Worm (Caenorhabditis elegans) whole organism, L4 larva: ENCODE measurements around the gene cest-9.2.

ENCODE experiments used
- D1046.2 ChIP-seq: fragments of 200-800 bp; sonication (Bioruptor generic); IDR thresholded peaks from 2 replicates; pipeline ENCODE4 v1.3.6; 2022; ENCODE audit warnings: missing genetic modification characterization, missing compliant biosample characterization
- F10B5.3 ChIP-seq: sonication (generic microtip); optimal IDR thresholded peaks from 2 replicates; lab custom pipeline; 2016; ENCODE audit warnings: mild to moderate bottlenecking, missing genetic modification characterization, missing compliant biosample characterization
- T20F7.1 ChIP-seq: fragments of 200-800 bp; sonication (Bioruptor generic); optimal IDR thresholded peaks from 2 replicates; lab custom pipeline; 2018; ENCODE audit warnings: mild to moderate bottlenecking, missing genetic modification characterization, missing compliant biosample characterization
- Y105C5A.15 ChIP-seq: fragments of 200-800 bp; sonication (Bioruptor generic); IDR thresholded peaks from 2 replicates; pipeline ENCODE4 v1.3.6; 2022; ENCODE audit warnings: missing genetic modification characterization, missing compliant biosample characterization
- Y48G9A.11 ChIP-seq: fragments of 200-800 bp; sonication (Bioruptor generic); IDR thresholded peaks from 2 replicates; pipeline ENCODE4 v1.3.6; 2022; ENCODE audit warnings: missing genetic modification reagents, missing genetic modification characterization, missing compliant biosample characterization
- Y5F2A.4 ChIP-seq: fragments of 200-800 bp; sonication (Bioruptor generic); optimal IDR thresholded peaks from 2 replicates; lab custom pipeline; 2018; ENCODE audit warnings: mild to moderate bottlenecking, missing genetic modification characterization, missing compliant biosample characterization
- ZK337.2 ChIP-seq: fragments of 200-800 bp; sonication (Bioruptor generic); IDR thresholded peaks from 2 replicates; pipeline ENCODE4 v1.3.6; 2022; ENCODE audit warnings: missing genetic modification reagents, missing genetic modification characterization, missing compliant biosample characterization
- ZK546.5 ChIP-seq, 2 experiments: sonication (generic microtip); optimal IDR thresholded peaks; 2 replicates each; lab custom pipeline; 2017; ENCODE audit warnings: missing biosample characterization in 2 of 2, missing genetic modification characterization in 2 of 2
- aha-1 ChIP-seq: fragments of 150-350 bp; peaks from one replicate; lab custom pipeline; 2014; ENCODE audit warnings: missing biosample characterization, missing genetic modification characterization
- aly-2 ChIP-seq: sonication (generic microtip); optimal IDR thresholded peaks from 2 replicates; lab custom pipeline; 2018; ENCODE audit warnings: missing biosample characterization, missing genetic modification characterization
- ama-1 ChIP-seq: fragments of 150-350 bp; optimal IDR thresholded peaks from 2 replicates; lab custom pipeline; 2014; ENCODE audit warnings: inconsistent platforms, mixed read lengths
- ceh-20 ChIP-seq: fragments of 200-800 bp; sonication (Bioruptor generic); IDR thresholded peaks from 2 replicates; pipeline ENCODE4 v1.3.6; 2022; ENCODE audit warnings: missing genetic modification reagents, missing genetic modification characterization, missing compliant biosample characterization
- ceh-32 ChIP-seq: sonication (generic microtip); optimal IDR thresholded peaks from 2 replicates; lab custom pipeline; 2016; ENCODE audit warnings: mild to moderate bottlenecking, missing genetic modification characterization, missing compliant biosample characterization; ENCODE audit not compliant: poor library complexity
- ces-1 ChIP-seq: fragments of 150-350 bp; sonication (generic microtip); optimal IDR thresholded peaks from 4 replicates; lab custom pipeline; 2014; ENCODE audit warnings: missing biosample characterization, missing genetic modification reagents, missing genetic modification characterization
- ctbp-1 ChIP-seq: fragments of 200-800 bp; sonication (Bioruptor generic); IDR thresholded peaks from 2 replicates; pipeline ENCODE4 v1.3.6; 2022; ENCODE audit warnings: missing genetic modification reagents, missing genetic modification characterization, missing compliant biosample characterization
- daf-16 ChIP-seq, 3 experiments: sonication (generic microtip); optimal IDR thresholded peaks; 2 replicates each; lab custom pipeline; 2016 to 2017; ENCODE audit warnings: missing genetic modification characterization in 3 of 3, missing genetic modification reagents in 3 of 3, mild to moderate bottlenecking in 2 of 3, missing compliant biosample characterization in 2 of 3, missing biosample characterization in 1 of 3, moderate library complexity in 1 of 3
- daf-19 ChIP-seq: fragments of 200-800 bp; sonication (Bioruptor generic); conservative IDR thresholded peaks from 2 replicates; pipeline ENCODE4 v1.3.6; 2022; ENCODE audit warnings: missing genetic modification characterization, missing compliant biosample characterization
- daf-8 ChIP-seq: fragments of 200-800 bp; sonication (Bioruptor generic); IDR thresholded peaks from 2 replicates; pipeline ENCODE4 v1.3.6; 2022; ENCODE audit warnings: missing genetic modification characterization, missing compliant biosample characterization
- dmd-6 ChIP-seq: fragments of 200-800 bp; sonication (Bioruptor generic); IDR thresholded peaks from 2 replicates; pipeline ENCODE4 v1.3.6; 2022; ENCODE audit warnings: missing genetic modification reagents, missing genetic modification characterization, missing compliant biosample characterization
- dmd-9 ChIP-seq: fragments of 200-800 bp; sonication (Bioruptor generic); IDR thresholded peaks from 2 replicates; pipeline ENCODE4 v1.3.6; 2022; ENCODE audit warnings: missing genetic modification reagents, missing genetic modification characterization, missing compliant biosample characterization
- dpl-1 ChIP-seq: fragments of 150-350 bp; optimal IDR thresholded peaks from 2 replicates; lab custom pipeline; 2014; ENCODE audit warnings: missing biosample characterization, missing genetic modification reagents, missing genetic modification characterization
- duxl-1 ChIP-seq: sonication (generic microtip); optimal IDR thresholded peaks from 2 replicates; lab custom pipeline; 2016; ENCODE audit warnings: mild to moderate bottlenecking, missing genetic modification characterization, moderate library complexity, missing compliant biosample characterization; ENCODE audit not compliant: poor library complexity
- fkh-10 ChIP-seq: fragments of 150-350 bp; optimal IDR thresholded peaks from 2 replicates; lab custom pipeline; 2014; ENCODE audit warnings: missing biosample characterization, missing genetic modification reagents, missing genetic modification characterization
- gei-8 ChIP-seq: fragments of 200-800 bp; sonication (Bioruptor generic); optimal IDR thresholded peaks from 2 replicates; lab custom pipeline; 2018; ENCODE audit warnings: mild to moderate bottlenecking, missing genetic modification characterization, missing compliant biosample characterization
- hlh-11 ChIP-seq: fragments of 200-800 bp; sonication (Bioruptor generic); optimal IDR thresholded peaks from 2 replicates; lab custom pipeline; 2018; ENCODE audit warnings: mild to moderate bottlenecking, missing genetic modification characterization, missing compliant biosample characterization
- hlh-30 ChIP-seq: sonication (generic microtip); optimal IDR thresholded peaks from 2 replicates; lab custom pipeline; 2017; ENCODE audit warnings: antibody characterized with exemption, mild to moderate bottlenecking, missing genetic modification characterization, missing compliant biosample characterization; ENCODE audit not compliant: insufficient read depth
- jun-1 ChIP-seq: fragments of 150-350 bp; optimal IDR thresholded peaks from 2 replicates; lab custom pipeline; 2014; ENCODE audit warnings: missing biosample characterization, missing genetic modification reagents, missing genetic modification characterization
- lim-7 ChIP-seq: fragments of 200-800 bp; sonication (Bioruptor generic); IDR thresholded peaks from 2 replicates; pipeline ENCODE4 v1.3.6; 2022; ENCODE audit warnings: missing genetic modification characterization, missing compliant biosample characterization
- lin-15B ChIP-seq: fragments of 150-350 bp; sonication (generic microtip); optimal IDR thresholded peaks from 3 replicates; lab custom pipeline; 2014; ENCODE audit warnings: missing biosample characterization, missing genetic modification characterization
- lin-39 ChIP-seq: fragments of 150-350 bp; optimal IDR thresholded peaks from 2 replicates; lab custom pipeline; 2014; ENCODE audit warnings: missing biosample characterization, missing genetic modification reagents, missing genetic modification characterization
- mxl-3 ChIP-seq: fragments of 200-800 bp; sonication (Bioruptor generic); optimal IDR thresholded peaks from 2 replicates; lab custom pipeline; 2018; ENCODE audit warnings: mild to moderate bottlenecking, missing genetic modification characterization, missing compliant biosample characterization
- nhr-10 ChIP-seq: fragments of 150-350 bp; optimal IDR thresholded peaks from 2 replicates; lab custom pipeline; 2014; ENCODE audit warnings: missing biosample characterization, missing genetic modification characterization
- nhr-102 ChIP-seq: sonication (generic microtip); optimal IDR thresholded peaks from 2 replicates; lab custom pipeline; 2016; ENCODE audit warnings: mild to moderate bottlenecking, missing genetic modification characterization, moderate library complexity, missing compliant biosample characterization
- nhr-237 ChIP-seq: sonication (generic microtip); optimal IDR thresholded peaks from 2 replicates; lab custom pipeline; 2017; ENCODE audit warnings: missing biosample characterization, missing genetic modification characterization
- nhr-25 ChIP-seq: sonication (generic microtip); optimal IDR thresholded peaks from 2 replicates; lab custom pipeline; 2017; ENCODE audit warnings: missing genetic modification characterization, mild to moderate bottlenecking, missing compliant biosample characterization, antibody characterized with exemption, moderate library complexity, borderline replicate concordance; ENCODE audit not compliant: insufficient read depth
- nhr-41 ChIP-seq: fragments of 200-800 bp; sonication (Bioruptor generic); IDR thresholded peaks from 2 replicates; pipeline ENCODE4 v1.3.6; 2022; ENCODE audit warnings: missing genetic modification reagents, missing genetic modification characterization, missing compliant biosample characterization
- nhr-48 ChIP-seq: sonication (generic microtip); optimal IDR thresholded peaks from 2 replicates; lab custom pipeline; 2016; ENCODE audit warnings: mild to moderate bottlenecking, missing genetic modification characterization, missing compliant biosample characterization
- pqm-1 ChIP-seq: sonication (generic microtip); optimal IDR thresholded peaks from 2 replicates; lab custom pipeline; 2017; ENCODE audit warnings: missing biosample characterization, missing genetic modification characterization
- rbr-2 ChIP-seq: sonication (generic microtip); optimal IDR thresholded peaks from 2 replicates; lab custom pipeline; 2016; ENCODE audit warnings: missing genotype, missing genetic modification characterization, missing compliant biosample characterization
- snpc-1.2 ChIP-seq: fragments of 200-800 bp; sonication (Bioruptor generic); IDR thresholded peaks from 2 replicates; pipeline ENCODE4 v1.3.6; 2022; ENCODE audit warnings: missing genetic modification reagents, missing genetic modification characterization, missing compliant biosample characterization
- snpc-4 ChIP-seq: fragments of 150-350 bp; optimal IDR thresholded peaks from 2 replicates; lab custom pipeline; 2014; ENCODE audit warnings: missing biosample characterization, missing genetic modification characterization
- tra-1 ChIP-seq: fragments of 200-800 bp; sonication (Bioruptor generic); IDR thresholded peaks from 2 replicates; pipeline ENCODE4 v1.3.6; 2022; ENCODE audit warnings: missing genetic modification reagents, missing genetic modification characterization, missing compliant biosample characterization
- unc-39 ChIP-seq: sonication (generic microtip); optimal IDR thresholded peaks from 2 replicates; lab custom pipeline; 2017; ENCODE audit warnings: missing biosample characterization, missing genetic modification characterization
- unc-62 ChIP-seq, 3 experiments: fragments of 150-350 bp in 1 of 3; sonication (generic microtip); optimal IDR thresholded peaks in 2 of 3; peaks in 1 of 3; 1 replicate in 1 of 3; 2 replicates in 2 of 3; lab custom pipeline; 2014 to 2017; ENCODE audit warnings: missing biosample characterization in 3 of 3, missing genetic modification characterization in 3 of 3, missing genetic modification reagents in 3 of 3, missing genotype in 1 of 3
- zag-1 ChIP-seq: fragments of 150-350 bp; optimal IDR thresholded peaks from 2 replicates; lab custom pipeline; 2014; ENCODE audit warnings: missing biosample characterization, missing genetic modification characterization
- zfp-3 ChIP-seq: fragments of 200-800 bp; sonication (Bioruptor generic); conservative IDR thresholded peaks from 2 replicates; pipeline ENCODE4 v1.3.6; 2022; ENCODE audit warnings: missing genetic modification reagents, missing genetic modification characterization, missing compliant biosample characterization
- zip-11 ChIP-seq: fragments of 200-800 bp; sonication (Bioruptor generic); IDR thresholded peaks from 2 replicates; pipeline ENCODE4 v1.3.6; 2022; ENCODE audit warnings: missing genetic modification characterization, missing compliant biosample characterization

cest-9.2 gene

ce11 chrX:12181606-12182005 is 40.3 kb upstream of the cest-9.2 start (continued):
- 0 out of 2 replicates have a peak, but pooled peaks have one; percentile 30 for TF ChIP-seq dmd-6 (GFP tag; lab: Robert Waterston, UW)
- no peak for TF ChIP-seq nhr-237
- no peak for TF ChIP-seq nhr-41
- peak; percentile 12 for TF ChIP-seq nhr-25

ce11 chrX:12182684-12183477 is 39.0 kb upstream of the cest-9.2 start:
- TF ChIP-seq lim-7 (GFP tag; lab: Robert Waterston, UW) (no peak), snpc-4 (tag; lab: Kevin White, UChicago) (no peak), dmd-6 (GFP tag; lab: Robert Waterston, UW) (peak; percentile 28; the same call in 1 of the 2 replicates), hlh-11 (tag; lab: Kevin White, UChicago) (peak; percentile 12), zag-1 (tag; lab: Kevin White, UChicago) (no peak), F10B5.3 (no peak), daf-19 (GFP tag; lab: Robert Waterston, UW) (no peak), ctbp-1 (GFP tag; lab: Robert Waterston, UW) (no peak), aly-2 (tag; lab: Kevin White, UChicago) (no peak), unc-62 (GFP tag; optimal IDR thresholded peaks at IDR 0.05 in 1 of 2; lab: Kevin White, UChicago) (peak in 1 of 2 experiments; percentile 97), unc-62 (tag; optimal IDR thresholded peaks at IDR 0.05; lab: Kevin White, UChicago) (no peak), dpl-1 (no peak), nhr-102 (tag; lab: Kevin White, UChicago) (no peak), nhr-25 (no peak), ama-1 (no peak), rbr-2 (tag; lab: Kevin White, UChicago) (peak; percentile 16), duxl-1 (tag; lab: Kevin White, UChicago) (no peak), mxl-3 (GFP tag; lab: Kevin White, UChicago) (peak; percentile 16), ceh-32 (tag; lab: Kevin White, UChicago) (no peak), aha-1 (tag; lab: Kevin White, UChicago) (peak; percentile 78), zip-11 (no peak), gei-8 (GFP tag; lab: Kevin White, UChicago) (no peak), nhr-48 (tag; lab: Kevin White, UChicago) (no peak), unc-39 (tag; lab: Kevin White, UChicago) (no peak), ceh-20 (GFP tag; lab: Robert Waterston, UW) (no peak), nhr-10 (no peak), T20F7.1 (GFP tag; lab: Kevin White, UChicago) (no peak), Y5F2A.4 (GFP tag; lab: Kevin White, UChicago) (no peak), jun-1 (tag; lab: Kevin White, UChicago) (no peak), ces-1 (GFP tag; lab: Kevin White, UChicago) (no peak), Y48G9A.11 (GFP tag; lab: Robert Waterston, UW) (no peak), Y105C5A.15 (no peak), fkh-10 (no peak), tra-1 (GFP tag; lab: Robert Waterston, UW) (0 out of 2 replicates have a peak, but pooled peaks have one; percentile 13), lin-39 (tag; lab: Kevin White, UChicago) (no peak), dmd-9 (GFP tag; lab: Robert Waterston, UW) (no peak), lin-15B (tag; lab: Kevin White, UChicago) (no peak), ZK546.5 (tag; optimal IDR thresholded peaks at IDR 0.05; lab: Kevin White, UChicago) (no peak), zfp-3 (GFP tag; lab: Robert Waterston, UW) (no peak), ZK337.2 (GFP tag; lab: Robert Waterston, UW) (no peak), nhr-41 (no peak), daf-16 (GFP tag; optimal IDR thresholded peaks at IDR 0.05; lab: Kevin White, UChicago) (no peak), daf-16 (tag; optimal IDR thresholded peaks at IDR 0.05; lab: Kevin White, UChicago) (no peak), daf-8 (GFP tag; lab: Robert Waterston, UW) (no peak), D1046.2 (GFP tag; lab: Robert Waterston, UW) (no peak), hlh-30 (tag; lab: Kevin White, UChicago) (peak; percentile 29), snpc-1.2 (GFP tag; lab: Robert Waterston, UW) (no peak), pqm-1 (tag; lab: Kevin White, UChicago) (no peak)
